Worm (Caenorhabditis elegans) whole organism, L1 larva: ENCODE results near the gene C37C3.18.
A peak's percentile ranks its signal among the peaks of the same experiment; 100 is the strongest.

Experiments used
- F16B12.6 ChIP-seq: fragments of 150-350 bp; optimal IDR thresholded peaks from 2 replicates; lab custom pipeline; 2014; ENCODE audit warnings: missing biosample characterization, missing genetic modification characterization
- Y116A8C.19 ChIP-seq: sonication (generic microtip); optimal IDR thresholded peaks from 2 replicates; lab custom pipeline; 2016; ENCODE audit warnings: missing compliant biosample characterization, missing genetic modification characterization, borderline replicate concordance
- ceh-63 ChIP-seq: fragments of 200-800 bp; sonication (Bioruptor generic); optimal IDR thresholded peaks from 2 replicates; lab custom pipeline; 2018; ENCODE audit warnings: mild to moderate bottlenecking, missing genetic modification characterization, missing compliant biosample characterization
- ceh-82 ChIP-seq, 3 experiments: fragments of 150-350 bp in 1 of 3; sonication (generic microtip) in 2 of 3; optimal IDR thresholded peaks; 2 replicates each; lab custom pipeline; 2014 to 2017; ENCODE audit warnings: missing biosample characterization in 3 of 3, missing genetic modification characterization in 3 of 3
- ceh-88 ChIP-seq: fragments of 200-800 bp; sonication (Bioruptor generic); IDR thresholded peaks from 2 replicates; pipeline ENCODE4 v1.3.6; 2022; ENCODE audit warnings: missing genetic modification characterization, missing compliant biosample characterization
- ceh-90 ChIP-seq: sonication (generic microtip); optimal IDR thresholded peaks from 2 replicates; lab custom pipeline; 2016; ENCODE audit warnings: missing genetic modification characterization, missing compliant biosample characterization
- dpl-1 ChIP-seq, 3 experiments: fragments of 150-350 bp in 2 of 3; sonication (generic microtip) in 1 of 3; optimal IDR thresholded peaks; 2 replicates each; lab custom pipeline; 2014 to 2017; ENCODE audit warnings: missing biosample characterization in 3 of 3, missing genetic modification characterization in 3 of 3, missing genetic modification reagents in 3 of 3
- dsc-1 ChIP-seq: sonication (generic microtip); optimal IDR thresholded peaks from 2 replicates; lab custom pipeline; 2016; ENCODE audit warnings: mild to moderate bottlenecking, missing genetic modification characterization, missing compliant biosample characterization
- elt-2 ChIP-seq: sonication (generic microtip); optimal IDR thresholded peaks from 2 replicates; lab custom pipeline; 2016; ENCODE audit warnings: missing genetic modification characterization, mild to moderate bottlenecking, inconsistent platforms, missing compliant biosample characterization, missing genetic modification reagents
- elt-3 ChIP-seq, 6 experiments: fragments of 150-350 bp in 1 of 6; sonication (generic microtip); optimal IDR thresholded peaks; 2 replicates each; lab custom pipeline; 2017 to 2018; ENCODE audit warnings: missing biosample characterization in 6 of 6, missing genetic modification characterization in 6 of 6, inconsistent platforms in 1 of 6
- ets-5 ChIP-seq: fragments of 200-800 bp; sonication (Bioruptor generic); IDR thresholded peaks from 2 replicates; pipeline ENCODE4 v1.3.6; 2022; ENCODE audit warnings: missing genetic modification characterization, missing compliant biosample characterization
- fkh-4 ChIP-seq: sonication (generic microtip); optimal IDR thresholded peaks from 2 replicates; lab custom pipeline; 2016; ENCODE audit warnings: missing compliant biosample characterization, missing genetic modification characterization, borderline replicate concordance
- fkh-8 ChIP-seq: sonication (generic microtip); optimal IDR thresholded peaks from 2 replicates; lab custom pipeline; 2016; ENCODE audit warnings: mild to moderate bottlenecking, missing genetic modification characterization, missing compliant biosample characterization
- fos-1 ChIP-seq: fragments of 150-350 bp; optimal IDR thresholded peaks from 2 replicates; lab custom pipeline; 2014; ENCODE audit warnings: missing biosample characterization, missing genetic modification characterization
- grh-1 ChIP-seq: fragments of 200-800 bp; sonication (Bioruptor generic); IDR thresholded peaks from 2 replicates; pipeline ENCODE4 v1.3.6; 2022; ENCODE audit warnings: missing genetic modification reagents, missing genetic modification characterization, missing compliant biosample characterization
- hlh-17 ChIP-seq: fragments of 200-800 bp; sonication (Bioruptor generic); optimal IDR thresholded peaks from 2 replicates; lab custom pipeline; 2018; ENCODE audit warnings: missing genetic modification characterization, mild to moderate bottlenecking, missing compliant biosample characterization, moderate library complexity, borderline replicate concordance
- hlh-4 ChIP-seq: sonication (generic microtip); optimal IDR thresholded peaks from 2 replicates; lab custom pipeline; 2016; ENCODE audit warnings: mild to moderate bottlenecking, missing genetic modification characterization, missing compliant biosample characterization
- irx-1 ChIP-seq: sonication (generic microtip); optimal IDR thresholded peaks from 2 replicates; lab custom pipeline; 2016; ENCODE audit warnings: missing genetic modification characterization, missing compliant biosample characterization
- lin-14 ChIP-seq: fragments of 200-800 bp; sonication (Bioruptor generic); optimal IDR thresholded peaks from 2 replicates; lab custom pipeline; 2018; ENCODE audit warnings: mild to moderate bottlenecking, missing genetic modification characterization, moderate library complexity, missing compliant biosample characterization
- lin-35 ChIP-seq, 2 experiments: fragments of 150-350 bp; optimal IDR thresholded peaks; 2 replicates each; lab custom pipeline; 2014; ENCODE audit warnings: missing biosample characterization in 2 of 2, missing genetic modification characterization in 2 of 2, missing genetic modification reagents in 2 of 2
- lir-3 ChIP-seq: sonication (generic microtip); optimal IDR thresholded peaks from 2 replicates; lab custom pipeline; 2016; ENCODE audit warnings: mild to moderate bottlenecking, missing genetic modification characterization, moderate library complexity, missing compliant biosample characterization; ENCODE audit not compliant: poor library complexity
- lsy-2 ChIP-seq, 2 experiments: fragments of 150-350 bp; optimal IDR thresholded peaks; 2 replicates each; lab custom pipeline; 2014; ENCODE audit warnings: missing biosample characterization in 2 of 2, missing genetic modification characterization in 2 of 2
- mab-9 ChIP-seq: fragments of 200-800 bp; sonication (Bioruptor generic); IDR thresholded peaks from 2 replicates; pipeline ENCODE4 v1.3.6; 2022; ENCODE audit warnings: missing genetic modification reagents, missing genetic modification characterization, missing compliant biosample characterization
- mdl-1 ChIP-seq, 2 experiments: fragments of 150-350 bp; optimal IDR thresholded peaks; 2 replicates each; lab custom pipeline; 2014 to 2017; ENCODE audit warnings: missing biosample characterization in 2 of 2, missing genetic modification characterization in 2 of 2, inconsistent platforms in 1 of 2
- nhr-19 ChIP-seq: fragments of 200-800 bp; sonication (Bioruptor generic); conservative IDR thresholded peaks from 2 replicates; pipeline ENCODE4 v1.3.6; 2022; ENCODE audit warnings: missing genetic modification characterization, missing compliant biosample characterization
- nhr-20 ChIP-seq: sonication (generic microtip); optimal IDR thresholded peaks from 2 replicates; lab custom pipeline; 2016; ENCODE audit warnings: mild to moderate bottlenecking, missing genetic modification characterization, missing compliant biosample characterization
- nhr-237 ChIP-seq: fragments of 150-350 bp; optimal IDR thresholded peaks from 2 replicates; lab custom pipeline; 2014; ENCODE audit warnings: missing biosample characterization, missing genetic modification characterization
- nhr-47 ChIP-seq: sonication (generic microtip); optimal IDR thresholded peaks from 2 replicates; lab custom pipeline; 2016; ENCODE audit warnings: mild to moderate bottlenecking, missing genetic modification characterization, moderate library complexity, missing compliant biosample characterization
- nhr-71 ChIP-seq: sonication (generic microtip); optimal IDR thresholded peaks from 2 replicates; lab custom pipeline; 2016; ENCODE audit warnings: mild to moderate bottlenecking, missing genetic modification characterization, moderate library complexity, missing compliant biosample characterization
- nhr-77 ChIP-seq: fragments of 150-350 bp; optimal IDR thresholded peaks from 2 replicates; lab custom pipeline; 2014; ENCODE audit warnings: missing biosample characterization, missing genetic modification characterization
- nhr-84 ChIP-seq: sonication (generic microtip); optimal IDR thresholded peaks from 2 replicates; lab custom pipeline; 2017; ENCODE audit warnings: missing biosample characterization, missing genetic modification characterization
- nhr-85 ChIP-seq: sonication (generic microtip); peaks from one replicate; lab custom pipeline; 2016; ENCODE audit warnings: missing genetic modification characterization, inconsistent platforms, missing compliant biosample characterization
- nhr-90 ChIP-seq: sonication (generic microtip); optimal IDR thresholded peaks from 2 replicates; lab custom pipeline; 2016; ENCODE audit warnings: mild to moderate bottlenecking, missing genetic modification characterization, missing compliant biosample characterization; ENCODE audit not compliant: poor library complexity
- pag-3 ChIP-seq: sonication (generic microtip); optimal IDR thresholded peaks from 2 replicates; lab custom pipeline; 2017; ENCODE audit warnings: missing genetic modification characterization, mild to moderate bottlenecking, missing compliant biosample characterization, antibody characterized with exemption, borderline replicate concordance; ENCODE audit not compliant: insufficient read depth
- skn-1 ChIP-seq: fragments of 150-350 bp; optimal IDR thresholded peaks from 2 replicates; lab custom pipeline; 2014; ENCODE audit warnings: missing biosample characterization, missing genetic modification characterization
- snpc-4 ChIP-seq: fragments of 150-350 bp; optimal IDR thresholded peaks from 2 replicates; lab custom pipeline; 2014; ENCODE audit warnings: missing biosample characterization, missing genetic modification characterization
- snu-23 ChIP-seq: sonication (generic microtip); optimal IDR thresholded peaks from 2 replicates; lab custom pipeline; 2016; ENCODE audit warnings: missing genetic modification characterization, missing compliant biosample characterization
- sup-37 ChIP-seq: fragments of 200-800 bp; sonication (Bioruptor generic); optimal IDR thresholded peaks from 2 replicates; lab custom pipeline; 2018; ENCODE audit warnings: mild to moderate bottlenecking, missing genetic modification characterization, missing compliant biosample characterization
- swsn-7 ChIP-seq: sonication (generic microtip); optimal IDR thresholded peaks from 2 replicates; lab custom pipeline; 2016; ENCODE audit warnings: missing genetic modification characterization, missing compliant biosample characterization
- tbx-2 ChIP-seq: sonication (generic microtip); optimal IDR thresholded peaks from 2 replicates; lab custom pipeline; 2016; ENCODE audit warnings: missing genetic modification characterization, missing compliant biosample characterization
- tlp-1 ChIP-seq: fragments of 150-350 bp; optimal IDR thresholded peaks from 2 replicates; lab custom pipeline; 2014; ENCODE audit warnings: missing biosample characterization, missing genetic modification characterization
- unc-130 ChIP-seq: fragments of 150-350 bp; optimal IDR thresholded peaks from 2 replicates; lab custom pipeline; 2017; ENCODE audit warnings: missing biosample characterization, missing genetic modification characterization, inconsistent platforms
- unc-86 ChIP-seq: sonication (generic microtip); optimal IDR thresholded peaks from 2 replicates; lab custom pipeline; 2016; ENCODE audit warnings: missing genetic modification characterization, missing compliant biosample characterization
- unc-98 ChIP-seq: fragments of 200-800 bp; sonication (Bioruptor generic); IDR thresholded peaks from 2 replicates; pipeline ENCODE4 v1.3.6; 2022; ENCODE audit warnings: missing genetic modification characterization, missing compliant biosample characterization
- vab-15 ChIP-seq: sonication (generic microtip); optimal IDR thresholded peaks from 2 replicates; lab custom pipeline; 2017; ENCODE audit warnings: missing genotype, mild to moderate bottlenecking, missing genetic modification characterization, missing compliant biosample characterization
- ztf-4 ChIP-seq: fragments of 150-350 bp; optimal IDR thresholded peaks from 2 replicates; lab custom pipeline; 2014; ENCODE audit warnings: missing biosample characterization, missing genetic modification characterization

The C37C3.18 gene

ce11 chrV:7836911-7837310, 17.9 kb upstream of the C37C3.18 start, which contains the start of gene txt-5:
txt-5 (minus strand) TSS chrV:7837134.
- TF ChIP-seq unc-86 (tag; lab: Kevin White, UChicago), result no peak
- no peak for TF ChIP-seq ceh-90 (tag; lab: Kevin White, UChicago)
- no peak for TF ChIP-seq dsc-1 (tag; lab: Kevin White, UChicago)
- peak; percentile 51 for TF ChIP-seq lin-14 (GFP tag; lab: Kevin White, UChicago)
- no peak for TF ChIP-seq hlh-4
- TF ChIP-seq tlp-1 (tag; lab: Kevin White, UChicago), result no peak
- no peak for TF ChIP-seq lir-3 (tag; lab: Kevin White, UChicago)
- no peak for TF ChIP-seq nhr-77 (tag; lab: Kevin White, UChicago)
- TF ChIP-seq mab-9 (GFP tag; lab: Robert Waterston, UW), result no peak
- no peak for TF ChIP-seq nhr-237 (tag; lab: Kevin White, UChicago)
- TF ChIP-seq fos-1 (tag; lab: Kevin White, UChicago), result no peak
- no peak for TF ChIP-seq mdl-1 (tag; optimal IDR thresholded peaks at IDR 0.05; lab: Kevin White, UChicago)
- TF ChIP-seq nhr-47, result peak; percentile 24
- no peak for TF ChIP-seq nhr-84
- no peak for TF ChIP-seq skn-1 (tag; lab: Kevin White, UChicago)
- no peak for TF ChIP-seq fkh-8 (tag; lab: Kevin White, UChicago)
- TF ChIP-seq elt-3 (tag; optimal IDR thresholded peaks at IDR 0.05; lab: Kevin White, UChicago), result peak in 3 of 6 experiments; percentile 43 to 83 (median 68)
- no peak for TF ChIP-seq vab-15 (tag; lab: Kevin White, UChicago)
- TF ChIP-seq ceh-63 (GFP tag; lab: Kevin White, UChicago), result no peak
- no peak for TF ChIP-seq dpl-1 (GFP tag; optimal IDR thresholded peaks at IDR 0.05; lab: Kevin White, UChicago)
- peak in 1 of 2 experiments; percentile 43 for TF ChIP-seq lin-35 (GFP tag; optimal IDR thresholded peaks at IDR 0.05; lab: Kevin White, UChicago)
- no peak for TF ChIP-seq unc-130 (tag; lab: Kevin White, UChicago)
- TF ChIP-seq snu-23 (GFP tag; lab: Kevin White, UChicago), result peak; percentile 53
- no peak for TF ChIP-seq ceh-88 (GFP tag; lab: Robert Waterston, UW)
- no peak for TF ChIP-seq ceh-82 (tag; optimal IDR thresholded peaks at IDR 0.05; lab: Kevin White, UChicago)
- TF ChIP-seq nhr-71, result peak; percentile 72
- TF ChIP-seq snpc-4, result no peak
- TF ChIP-seq fkh-4, result no peak
- no peak for TF ChIP-seq F16B12.6 (tag; lab: Kevin White, UChicago)
- no peak for TF ChIP-seq grh-1
- no peak for TF ChIP-seq tbx-2
- no peak for TF ChIP-seq swsn-7
- TF ChIP-seq irx-1 (tag; lab: Kevin White, UChicago), result no peak
- no peak for TF ChIP-seq elt-2 (tag; lab: Kevin White, UChicago)
- TF ChIP-seq nhr-20 (tag; lab: Kevin White, UChicago), result peak; percentile 57
- TF ChIP-seq nhr-19 (GFP tag; lab: Robert Waterston, UW), result peak; percentile 37
- no peak for TF ChIP-seq ets-5 (GFP tag; lab: Robert Waterston, UW)
- TF ChIP-seq sup-37, result no peak
- no peak for TF ChIP-seq ztf-4
- peak in 1 of 2 experiments; percentile 22 for TF ChIP-seq lsy-2 (tag; optimal IDR thresholded peaks at IDR 0.05; lab: Kevin White, UChicago)
- TF ChIP-seq unc-98 (GFP tag; lab: Robert Waterston, UW), result no peak
- TF ChIP-seq pag-3, result no peak
- no peak for TF ChIP-seq hlh-17
- TF ChIP-seq Y116A8C.19 (tag; lab: Kevin White, UChicago), result no peak
- peak; percentile 67 for TF ChIP-seq nhr-90 (tag; lab: Kevin White, UChicago)
- TF ChIP-seq nhr-85, result peak; percentile 86
